Worm (Caenorhabditis elegans) whole organism, midembryonic: ENCODE results near the gene ZK1098.11.

Source experiments
- cog-1 ChIP-seq: sonication (generic microtip); optimal IDR thresholded peaks from 2 replicates; lab custom pipeline; 2016; ENCODE audit warnings: missing genetic modification characterization, missing compliant biosample characterization
- flt-1 ChIP-seq: fragments of 200-800 bp; sonication (Bioruptor generic); IDR thresholded peaks from 2 replicates; pipeline ENCODE4 v1.3.6; 2022; ENCODE audit warnings: missing genetic modification characterization, missing compliant biosample characterization
- tab-1 ChIP-seq: fragments of 200-800 bp; sonication (Bioruptor generic); IDR thresholded peaks from 2 replicates; pipeline ENCODE4 v1.3.6; 2022; ENCODE audit warnings: missing genetic modification characterization, missing compliant biosample characterization
- ztf-23 ChIP-seq: fragments of 200-800 bp; sonication (Bioruptor generic); IDR thresholded peaks from 2 replicates; pipeline ENCODE4 v1.3.6; 2022; ENCODE audit warnings: missing genetic modification reagents, missing genetic modification characterization, missing compliant biosample characterization
- ztf-29 ChIP-seq: fragments of 200-800 bp; sonication (Bioruptor generic); IDR thresholded peaks from 2 replicates; pipeline ENCODE4 v1.3.6; 2022; ENCODE audit warnings: missing genetic modification reagents, missing genetic modification characterization, missing compliant biosample characterization

DNA sequence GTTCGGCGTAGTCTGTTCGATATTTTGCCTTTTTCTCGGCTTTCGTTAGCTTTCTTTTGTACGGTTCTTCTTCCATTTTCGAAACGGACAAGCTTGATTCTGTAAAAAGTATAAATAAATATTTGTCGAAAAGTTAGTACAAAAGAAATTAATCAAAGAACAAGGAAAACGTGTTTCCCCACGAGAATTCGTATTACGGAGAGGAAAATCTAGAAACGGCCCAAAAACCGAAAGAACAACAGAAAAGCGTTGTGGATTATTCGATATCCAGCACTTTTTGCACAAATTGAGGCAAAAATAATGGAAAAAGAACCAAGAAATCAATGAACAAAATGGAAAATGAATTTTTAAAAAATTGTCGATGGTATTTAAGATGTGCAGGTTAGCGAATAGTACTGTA lies 14.1 kb upstream of the ZK1098.11 start, which contains the start of gene mut-7:
- no peak for TF ChIP-seq ztf-29 (GFP tag; lab: Robert Waterston, UW)
- no peak for TF ChIP-seq flt-1 (GFP tag; lab: Robert Waterston, UW)
- no peak for TF ChIP-seq ztf-23 (GFP tag; lab: Robert Waterston, UW)
- no peak for TF ChIP-seq cog-1 (tag; lab: Kevin White, UChicago)
- TF ChIP-seq tab-1 (GFP tag; lab: Robert Waterston, UW), result no peak
